Fruit fly (Drosophila melanogaster) whole organism, prepupa: ENCODE data around the gene CG33111.

Experiments used
- Blimp-1 ChIP-seq: fragments of 200-800 bp; sonication (Bioruptor generic); optimal IDR thresholded peaks from 3 replicates; lab custom pipeline; 2017; ENCODE audit warnings: missing biosample characterization, missing genetic modification characterization, mild to moderate bottlenecking, moderate library complexity, missing genetic modification reagents
- CG10631 ChIP-seq: fragments of 200-800 bp; sonication (Bioruptor generic); optimal IDR thresholded peaks from 2 replicates; lab custom pipeline; 2016; ENCODE audit warnings: missing biosample characterization, missing genetic modification characterization
- CG10669 ChIP-seq: fragments of 200-800 bp; sonication (Bioruptor generic); optimal IDR thresholded peaks from 3 replicates; lab custom pipeline; 2018; ENCODE audit warnings: missing biosample characterization, mild to moderate bottlenecking, missing genetic modification characterization, moderate library complexity
- CG3032 ChIP-seq: fragments of 200-800 bp; optimal IDR thresholded peaks from 2 replicates; lab custom pipeline; 2019; ENCODE audit warnings: missing biosample characterization, mild to moderate bottlenecking, missing genetic modification characterization, moderate library complexity
- CG31627 ChIP-seq: fragments of 200-800 bp; sonication (Bioruptor generic); optimal IDR thresholded peaks from 3 replicates; lab custom pipeline; 2016; ENCODE audit warnings: missing biosample characterization, missing genetic modification characterization
- CG3919 ChIP-seq: fragments of 200-800 bp; sonication (Bioruptor generic); optimal IDR thresholded peaks from 3 replicates; lab custom pipeline; 2016; ENCODE audit warnings: missing biosample characterization, missing genetic modification characterization
- CG6792 ChIP-seq: fragments of 200-800 bp; sonication (Bioruptor generic); optimal IDR thresholded peaks from 3 replicates; lab custom pipeline; 2016; ENCODE audit warnings: missing biosample characterization, missing genetic modification characterization
- CG8119 ChIP-seq: fragments of 200-800 bp; sonication (Bioruptor generic); IDR thresholded peaks from 3 replicates; pipeline ENCODE4 v1.3.6; 2022; ENCODE audit warnings: missing biosample characterization, missing genetic modification characterization
- CG8632 ChIP-seq: fragments of 200-800 bp; sonication (Bioruptor generic); optimal IDR thresholded peaks from 3 replicates; lab custom pipeline; 2016; ENCODE audit warnings: missing biosample characterization, missing genetic modification characterization
- CG9139 ChIP-seq: fragments of 200-800 bp; sonication (Bioruptor generic); optimal IDR thresholded peaks from 3 replicates; lab custom pipeline; 2017; ENCODE audit warnings: missing biosample characterization, mild to moderate bottlenecking, missing genetic modification characterization
- Eip75B ChIP-seq: fragments of 200-800 bp; sonication (Bioruptor generic); optimal IDR thresholded peaks from 3 replicates; lab custom pipeline; 2016; ENCODE audit warnings: missing biosample characterization, missing genetic modification characterization
- Eip78C ChIP-seq: fragments of 200-800 bp; sonication (Bioruptor generic); peaks from one replicate; lab custom pipeline; 2016; ENCODE audit warnings: missing biosample characterization, missing genetic modification characterization
- Ets21C ChIP-seq: fragments of 200-800 bp; sonication (Bioruptor generic); optimal IDR thresholded peaks from 3 replicates; lab custom pipeline; 2016; ENCODE audit warnings: missing biosample characterization, missing genetic modification characterization
- Ets96B ChIP-seq: fragments of 200-800 bp; optimal IDR thresholded peaks from 2 replicates; lab custom pipeline; 2019; ENCODE audit warnings: missing biosample characterization, mild to moderate bottlenecking, missing genetic modification characterization, moderate library complexity
- Gug ChIP-seq: fragments of 200-800 bp; sonication (Bioruptor generic); IDR thresholded peaks from 2 replicates; pipeline ENCODE4 v1.3.6; 2022; ENCODE audit warnings: missing biosample characterization, missing genetic modification characterization
- Hr38 ChIP-seq: sonication (Bioruptor generic); optimal IDR thresholded peaks from 2 replicates; lab custom pipeline; 2016; ENCODE audit warnings: missing biosample characterization, missing genetic modification characterization
- Hr39 ChIP-seq: fragments of 200-800 bp; sonication (Bioruptor generic); optimal IDR thresholded peaks from 2 replicates; lab custom pipeline; 2016; ENCODE audit warnings: missing biosample characterization, missing genetic modification characterization
- Hr4 ChIP-seq: fragments of 200-800 bp; sonication (Bioruptor generic); optimal IDR thresholded peaks from 3 replicates; lab custom pipeline; 2016; ENCODE audit warnings: missing biosample characterization, missing genetic modification characterization
- Met ChIP-seq: fragments of 200-800 bp; sonication (Bioruptor generic); optimal IDR thresholded peaks from 3 replicates; lab custom pipeline; 2016; ENCODE audit warnings: missing biosample characterization, missing genetic modification characterization
- OdsH ChIP-seq: fragments of 200-800 bp; sonication (Bioruptor generic); optimal IDR thresholded peaks from 3 replicates; lab custom pipeline; 2016; ENCODE audit warnings: missing biosample characterization, missing genetic modification characterization
- Smox ChIP-seq: fragments of 200-800 bp; sonication (Bioruptor generic); optimal IDR thresholded peaks from 3 replicates; lab custom pipeline; 2016; ENCODE audit warnings: missing biosample characterization, missing genetic modification characterization
- Sox102F ChIP-seq: fragments of 200-800 bp; sonication (Bioruptor generic); optimal IDR thresholded peaks from 2 replicates; lab custom pipeline; 2016; ENCODE audit warnings: missing biosample characterization, mild to moderate bottlenecking, missing genetic modification characterization
- Sox14 ChIP-seq: fragments of 200-800 bp; sonication (Bioruptor generic); optimal IDR thresholded peaks from 3 replicates; lab custom pipeline; 2016; ENCODE audit warnings: missing biosample characterization, missing genetic modification characterization
- Sox15 ChIP-seq: fragments of 200-800 bp; sonication (Bioruptor generic); optimal IDR thresholded peaks from 3 replicates; lab custom pipeline; 2016; ENCODE audit warnings: missing biosample characterization, missing genetic modification characterization
- acj6 ChIP-seq: fragments of 200-800 bp; sonication (Bioruptor generic); optimal IDR thresholded peaks from 3 replicates; lab custom pipeline; 2016; ENCODE audit warnings: missing biosample characterization, missing genetic modification characterization
- cyc ChIP-seq: fragments of 200-800 bp; sonication (Bioruptor generic); optimal IDR thresholded peaks from 3 replicates; lab custom pipeline; 2016; ENCODE audit warnings: missing biosample characterization, missing genetic modification characterization
- dac ChIP-seq: fragments of 200-800 bp; sonication (Bioruptor generic); optimal IDR thresholded peaks from 2 replicates; lab custom pipeline; 2017; ENCODE audit warnings: missing biosample characterization, mild to moderate bottlenecking, missing genetic modification characterization
- dsx ChIP-seq: fragments of 200-800 bp; optimal IDR thresholded peaks from 3 replicates; lab custom pipeline; 2019; ENCODE audit warnings: missing biosample characterization, mild to moderate bottlenecking, missing genetic modification characterization, moderate library complexity; ENCODE audit not compliant: poor library complexity, severe bottlenecking
- eg ChIP-seq: fragments of 200-800 bp; sonication (Bioruptor generic); IDR thresholded peaks from 3 replicates; pipeline ENCODE4 v1.3.6; 2022; ENCODE audit warnings: missing biosample characterization, missing genetic modification characterization
- esn ChIP-seq: fragments of 200-800 bp; sonication (Bioruptor generic); optimal IDR thresholded peaks from 2 replicates; lab custom pipeline; 2016; ENCODE audit warnings: missing biosample characterization, mild to moderate bottlenecking, missing genetic modification characterization, moderate library complexity
- fd59A ChIP-seq: fragments of 200-800 bp; sonication (Bioruptor generic); optimal IDR thresholded peaks from 2 replicates; lab custom pipeline; 2017; ENCODE audit warnings: missing biosample characterization, mild to moderate bottlenecking, missing genetic modification characterization, missing genetic modification reagents
- fkh ChIP-seq: fragments of 200-800 bp; sonication (Bioruptor generic); optimal IDR thresholded peaks from 3 replicates; lab custom pipeline; 2017; ENCODE audit warnings: missing biosample characterization, mild to moderate bottlenecking, missing genetic modification characterization, moderate library complexity
- lz ChIP-seq: fragments of 200-800 bp; sonication (Bioruptor generic); optimal IDR thresholded peaks from 3 replicates; lab custom pipeline; 2016; ENCODE audit warnings: missing biosample characterization, missing genetic modification characterization
- pdm3 ChIP-seq: fragments of 200-800 bp; sonication (Bioruptor generic); optimal IDR thresholded peaks from 3 replicates; lab custom pipeline; 2016; ENCODE audit warnings: missing biosample characterization, missing genetic modification characterization
- ss ChIP-seq, 2 experiments: fragments of 200-800 bp; sonication (Bioruptor generic); optimal IDR thresholded peaks; 2 replicates in 1 of 2; 3 replicates in 1 of 2; lab custom pipeline; 2017 to 2018; ENCODE audit warnings: mild to moderate bottlenecking in 2 of 2, missing biosample characterization in 2 of 2, missing genetic modification characterization in 2 of 2, moderate library complexity in 1 of 2
- svp ChIP-seq: fragments of 200-800 bp; sonication (Bioruptor generic); peaks from one replicate; lab custom pipeline; 2016; ENCODE audit warnings: missing biosample characterization, missing genetic modification characterization
- topi ChIP-seq: fragments of 200-800 bp; sonication (Bioruptor generic); optimal IDR thresholded peaks from 3 replicates; lab custom pipeline; 2016; ENCODE audit warnings: missing biosample characterization, missing genetic modification characterization
- vri ChIP-seq: fragments of 200-800 bp; sonication (Bioruptor generic); optimal IDR thresholded peaks from 3 replicates; lab custom pipeline; 2016; ENCODE audit warnings: missing biosample characterization, mild to moderate bottlenecking, missing genetic modification characterization

The CG33111 gene

dm6 chr3R:23859365-23859804, 40.3 kb upstream of the CG33111 start:
- TF ChIP-seq CG8119 (GFP tag; lab: Robert Waterston, UW) (0 out of 3 replicates have a peak, but pooled peaks have one; percentile 45), Ets96B (tag; lab: Kevin White, UChicago) (peak; percentile 11), Smox (GFP tag; lab: Kevin White, UChicago) (peak; percentile 47), CG3032 (tag; lab: Kevin White, UChicago) (peak; percentile 18), Sox102F (GFP tag; lab: Kevin White, UChicago) (peak; percentile 51), topi (GFP tag; lab: Kevin White, UChicago) (peak; percentile 42), Hr4 (GFP tag; lab: Kevin White, UChicago) (peak; percentile 24), ss (GFP tag; optimal IDR thresholded peaks at IDR 0.05; lab: Kevin White, UChicago) (peak; percentile 22 to 38), Sox14 (GFP tag; lab: Kevin White, UChicago) (peak; percentile 41), OdsH (GFP tag; lab: Kevin White, UChicago) (peak; percentile 23), Hr39 (GFP tag; lab: Kevin White, UChicago) (peak; percentile 40), Eip78C (GFP tag; lab: Kevin White, UChicago) (peak; percentile 61), vri (GFP tag; lab: Kevin White, UChicago) (peak; percentile 29), CG10631 (GFP tag; lab: Kevin White, UChicago) (peak; percentile 3), Blimp-1 (GFP tag; lab: Kevin White, UChicago) (peak; percentile 26), svp (GFP tag; lab: Kevin White, UChicago) (peak; percentile 96), CG10669 (peak; percentile 28), esn (peak; percentile 51), Eip75B (GFP tag; lab: Kevin White, UChicago) (peak; percentile 36), Met (GFP tag; lab: Kevin White, UChicago) (peak; percentile 45), CG3919 (peak; percentile 50), CG31627 (GFP tag; lab: Kevin White, UChicago) (peak; percentile 23), eg (GFP tag; lab: Robert Waterston, UW) (peak; percentile 58), cyc (GFP tag; lab: Kevin White, UChicago) (peak; percentile 48), pdm3 (peak; percentile 5), fkh (GFP tag; lab: Kevin White, UChicago) (peak; percentile 56), Ets21C (peak; percentile 33), lz (GFP tag; lab: Kevin White, UChicago) (peak; percentile 44), acj6 (GFP tag; lab: Kevin White, UChicago) (peak; percentile 12), dsx (GFP tag; lab: Kevin White, UChicago) (peak; percentile 31)

DNA sequence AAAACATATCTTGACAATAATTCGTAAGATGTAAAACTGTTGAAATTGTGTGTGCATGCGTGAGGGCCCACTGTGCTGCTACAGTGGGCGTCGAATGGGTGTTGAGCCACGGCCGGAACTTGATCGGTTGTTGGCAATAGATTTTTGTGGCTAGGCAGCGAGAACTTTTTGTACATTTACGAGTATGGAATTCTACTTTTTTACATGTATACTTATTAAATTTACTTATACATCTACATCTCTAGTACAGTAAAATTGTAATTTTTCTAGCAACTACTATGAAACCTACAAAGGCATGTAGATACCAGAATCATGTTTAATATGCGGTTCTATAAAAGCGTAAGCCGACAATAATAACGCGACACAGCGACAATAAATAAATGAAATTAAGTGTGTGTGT, 30.6 kb upstream of the CG33111 start:
- no peak for TF ChIP-seq fd59A (GFP tag; lab: Kevin White, UChicago)
- TF ChIP-seq Hr38 (GFP tag; lab: Kevin White, UChicago) = no peak
- no peak for TF ChIP-seq Gug (GFP tag; lab: Robert Waterston, UW)
- no peak for TF ChIP-seq CG31627 (GFP tag; lab: Kevin White, UChicago)
- TF ChIP-seq Sox15 (GFP tag; lab: Kevin White, UChicago) = no peak
- no peak for TF ChIP-seq CG6792
- TF ChIP-seq eg (GFP tag; lab: Robert Waterston, UW) = no peak
- no peak for TF ChIP-seq ss (GFP tag; optimal IDR thresholded peaks at IDR 0.05; lab: Kevin White, UChicago)
- no peak for TF ChIP-seq Ets21C
- no peak for TF ChIP-seq CG9139 (GFP tag; lab: Kevin White, UChicago)

DNA sequence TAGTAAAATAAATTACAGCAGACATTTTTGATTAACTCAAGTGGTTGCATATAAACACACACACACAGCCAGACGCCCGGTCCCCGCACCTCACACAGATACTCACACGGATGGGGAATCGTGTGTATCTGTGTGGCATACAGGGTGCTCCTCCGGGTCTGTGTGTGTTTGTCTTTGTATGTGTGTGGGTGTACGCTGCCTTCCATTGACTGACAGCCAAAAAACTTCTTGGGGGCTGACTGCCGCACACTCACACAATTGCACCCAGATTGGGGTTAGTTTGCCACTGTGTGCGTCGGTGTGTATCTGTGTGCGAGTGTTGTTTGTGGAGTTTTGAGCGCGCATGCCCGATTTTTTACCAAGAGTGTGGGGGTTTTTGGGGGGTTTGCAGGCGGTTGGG, 27.1 kb upstream of the CG33111 start:
- no peak for TF ChIP-seq CG8632

DNA sequence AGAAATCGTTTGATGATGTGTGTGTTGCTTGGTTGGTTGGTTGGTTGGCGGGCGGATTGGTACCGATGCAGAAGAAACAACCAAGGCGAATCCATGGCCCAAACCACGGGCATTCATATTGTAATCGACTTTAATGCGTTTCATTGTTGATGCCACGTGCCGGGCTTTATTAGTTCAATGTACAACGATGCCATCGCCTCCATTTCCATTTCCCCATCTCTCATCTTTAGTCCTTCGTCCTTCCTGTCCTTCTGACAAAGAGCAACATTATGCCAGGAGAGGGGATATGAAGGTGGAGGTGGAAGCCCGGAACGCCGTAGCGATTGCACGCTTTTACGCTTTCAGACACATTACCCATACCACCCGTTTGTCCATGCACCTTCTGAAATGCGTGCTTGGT, 12.7 kb upstream of the CG33111 start:
- TF ChIP-seq svp (GFP tag; lab: Kevin White, UChicago) (peak; percentile 17), CG31627 (GFP tag; lab: Kevin White, UChicago) (no peak), dac (no peak), Sox102F (GFP tag; lab: Kevin White, UChicago) (no peak), CG3032 (tag; lab: Kevin White, UChicago) (no peak)
